Fruit fly (Drosophila melanogaster) whole organism, embryonic: ENCODE data around the gene Sf3b6.

Experiments used
- B-H2 ChIP-seq: fragments of 200-800 bp; sonication (Bioruptor generic); optimal IDR thresholded peaks from 2 replicates; lab custom pipeline; 2018; ENCODE audit warnings: missing biosample characterization, mild to moderate bottlenecking, missing genetic modification characterization
- Bdp1 ChIP-seq: fragments of 200-800 bp; sonication (Bioruptor generic); optimal IDR thresholded peaks from 3 replicates; lab custom pipeline; 2016; ENCODE audit warnings: missing biosample characterization, missing genetic modification characterization
- CG1024 ChIP-seq: fragments of 200-800 bp; sonication (Bioruptor generic); IDR thresholded peaks from 2 replicates; pipeline ENCODE4 v1.3.6; 2022; ENCODE audit warnings: missing biosample characterization, missing genetic modification characterization
- CG10274 ChIP-seq: fragments of 200-800 bp; sonication (Bioruptor generic); optimal IDR thresholded peaks from 3 replicates; lab custom pipeline; 2017; ENCODE audit warnings: missing biosample characterization, mild to moderate bottlenecking, missing genetic modification characterization
- CG13123 ChIP-seq: fragments of 200-800 bp; sonication (Bioruptor generic); optimal IDR thresholded peaks from 2 replicates; lab custom pipeline; 2016; ENCODE audit warnings: missing biosample characterization, missing genetic modification characterization
- CG15073 ChIP-seq: fragments of 200-800 bp; sonication (Bioruptor generic); optimal IDR thresholded peaks from 2 replicates; lab custom pipeline; 2016; ENCODE audit warnings: missing biosample characterization, missing genetic modification characterization
- CG1529 ChIP-seq: fragments of 200-800 bp; sonication (Bioruptor generic); optimal IDR thresholded peaks from 3 replicates; lab custom pipeline; 2018; ENCODE audit warnings: missing biosample characterization, missing genetic modification characterization
- CG15601 ChIP-seq: fragments of 200-800 bp; sonication (Bioruptor generic); optimal IDR thresholded peaks from 3 replicates; lab custom pipeline; 2019; ENCODE audit warnings: missing biosample characterization, mild to moderate bottlenecking, missing genetic modification characterization, moderate library complexity
- CG17912 ChIP-seq: fragments of 200-800 bp; sonication (Bioruptor generic); optimal IDR thresholded peaks from 2 replicates; lab custom pipeline; 2018; ENCODE audit warnings: missing biosample characterization, mild to moderate bottlenecking, missing genetic modification characterization
- CG2120 ChIP-seq: fragments of 200-800 bp; sonication (Bioruptor generic); optimal IDR thresholded peaks from 3 replicates; lab custom pipeline; 2016; ENCODE audit warnings: missing biosample characterization, missing genetic modification characterization
- CG2129 ChIP-seq: fragments of 200-800 bp; sonication (Bioruptor generic); IDR thresholded peaks from 2 replicates; pipeline ENCODE4 v1.3.6; 2022; ENCODE audit warnings: missing biosample characterization, missing genetic modification characterization; ENCODE audit not compliant: partially characterized antibody
- CG31365 ChIP-seq: fragments of 200-800 bp; sonication (Bioruptor generic); optimal IDR thresholded peaks from 2 replicates; lab custom pipeline; 2018; ENCODE audit warnings: missing biosample characterization, mild to moderate bottlenecking, missing genetic modification characterization
- CG32772 ChIP-seq: fragments of 200-800 bp; sonication (Bioruptor generic); IDR thresholded peaks from 2 replicates; pipeline ENCODE4 v1.3.6; 2022; ENCODE audit warnings: missing biosample characterization, missing genetic modification characterization
- CG34422 ChIP-seq: fragments of 200-800 bp; sonication (Bioruptor generic); IDR thresholded peaks from 3 replicates; pipeline ENCODE4 v1.3.6; 2022; ENCODE audit warnings: missing biosample characterization, missing genetic modification characterization
- CG3726 ChIP-seq: fragments of 200-800 bp; sonication (Bioruptor generic); IDR thresholded peaks from 3 replicates; pipeline ENCODE4, ENCODE4 v1.3.6; 2022; ENCODE audit warnings: missing biosample characterization, missing genetic modification characterization
- CG4282 ChIP-seq: fragments of 200-800 bp; sonication (Bioruptor generic); optimal IDR thresholded peaks from 2 replicates; lab custom pipeline; 2016; ENCODE audit warnings: missing biosample characterization, missing genetic modification characterization
- CG4617 ChIP-seq: fragments of 200-800 bp; sonication (Bioruptor generic); optimal IDR thresholded peaks from 3 replicates; lab custom pipeline; 2016; ENCODE audit warnings: missing biosample characterization, missing genetic modification characterization, borderline replicate concordance
- CG5245 ChIP-seq: fragments of 200-800 bp; sonication (Bioruptor generic); optimal IDR thresholded peaks from 3 replicates; lab custom pipeline; 2016; ENCODE audit warnings: missing biosample characterization, missing genetic modification characterization
- CG6272 ChIP-seq: fragments of 200-800 bp; sonication (Bioruptor generic); IDR thresholded peaks from 2 replicates; pipeline ENCODE4 v1.3.6; 2022; ENCODE audit warnings: missing biosample characterization, missing genetic modification characterization
- CG7987 ChIP-seq: fragments of 200-800 bp; sonication (Bioruptor generic); optimal IDR thresholded peaks from 2 replicates; lab custom pipeline; 2018; ENCODE audit warnings: missing biosample characterization, mild to moderate bottlenecking, missing genetic modification characterization, moderate library complexity
- CG8281 ChIP-seq: fragments of 200-800 bp; sonication (Bioruptor generic); optimal IDR thresholded peaks from 2 replicates; lab custom pipeline; 2018; ENCODE audit warnings: missing biosample characterization, mild to moderate bottlenecking, missing genetic modification characterization, moderate library complexity
- Camta ChIP-seq: fragments of 200-800 bp; sonication (Bioruptor generic); optimal IDR thresholded peaks from 2 replicates; lab custom pipeline; 2016; ENCODE audit warnings: missing biosample characterization, missing genetic modification characterization
- Dp ChIP-seq: fragments of 200-800 bp; sonication (Bioruptor generic); optimal IDR thresholded peaks from 2 replicates; lab custom pipeline; 2018; ENCODE audit warnings: missing biosample characterization, mild to moderate bottlenecking, missing genetic modification characterization, moderate library complexity
- Elba2 ChIP-seq: fragments of 200-800 bp; sonication (Bioruptor generic); optimal IDR thresholded peaks from 3 replicates; lab custom pipeline; 2016; ENCODE audit warnings: missing biosample characterization, missing genetic modification characterization
- Fer2 ChIP-seq: fragments of 200-800 bp; sonication (Bioruptor generic); optimal IDR thresholded peaks from 2 replicates; lab custom pipeline; 2018; ENCODE audit warnings: missing biosample characterization, mild to moderate bottlenecking, missing genetic modification characterization, moderate library complexity
- H15 ChIP-seq: fragments of 200-800 bp; sonication (Bioruptor generic); IDR thresholded peaks from 3 replicates; pipeline ENCODE4 v1.3.6; 2022; ENCODE audit warnings: missing biosample characterization, missing genetic modification characterization
- HLH54F ChIP-seq: fragments of 200-800 bp; sonication (Bioruptor generic); optimal IDR thresholded peaks from 3 replicates; lab custom pipeline; 2016; ENCODE audit warnings: missing biosample characterization, missing genetic modification characterization
- Hmr ChIP-seq: fragments of 200-800 bp; sonication (Bioruptor generic); optimal IDR thresholded peaks from 3 replicates; lab custom pipeline; 2017; ENCODE audit warnings: mild to moderate bottlenecking, missing biosample characterization, missing genetic modification reagents, missing genetic modification characterization
- Hr3 ChIP-seq: fragments of 200-800 bp; sonication (Bioruptor generic); optimal IDR thresholded peaks from 3 replicates; lab custom pipeline; 2016; ENCODE audit warnings: missing biosample characterization, missing genetic modification characterization
- Pdp1 ChIP-seq, 2 experiments: fragments of 200-800 bp; sonication (Bioruptor generic); optimal IDR thresholded peaks; 3 replicates each; lab custom pipeline; 2016; ENCODE audit warnings: missing biosample characterization in 2 of 2, missing genetic modification characterization in 2 of 2, mild to moderate bottlenecking in 1 of 2, moderate library complexity in 1 of 2
- Ravus ChIP-seq: fragments of 200-800 bp; sonication (Bioruptor generic); IDR thresholded peaks from 2 replicates; pipeline ENCODE4 v1.3.6; 2022; ENCODE audit warnings: missing biosample characterization, missing genetic modification characterization
- Sox100B ChIP-seq: fragments of 200-800 bp; sonication (Bioruptor generic); optimal IDR thresholded peaks from 3 replicates; lab custom pipeline; 2018; ENCODE audit warnings: missing biosample characterization, mild to moderate bottlenecking, missing genetic modification characterization
- Sry-β ChIP-seq: fragments of 200-800 bp; sonication (Bioruptor generic); optimal IDR thresholded peaks from 2 replicates; lab custom pipeline; 2018; ENCODE audit warnings: missing biosample characterization, mild to moderate bottlenecking, missing genetic modification characterization, moderate library complexity
- al ChIP-seq: fragments of 200-800 bp; sonication (Bioruptor generic); IDR thresholded peaks from 2 replicates; pipeline ENCODE4 v1.3.6; 2022; ENCODE audit warnings: missing biosample characterization, missing genetic modification characterization
- ap ChIP-seq: fragments of 200-800 bp; sonication (Bioruptor generic); IDR thresholded peaks from 2 replicates; pipeline ENCODE4 v1.3.6; 2022; ENCODE audit warnings: missing biosample characterization, missing genetic modification characterization
- btn ChIP-seq: fragments of 200-800 bp; sonication (Bioruptor generic); optimal IDR thresholded peaks from 2 replicates; lab custom pipeline; 2016; ENCODE audit warnings: missing biosample characterization, missing genetic modification characterization
- chif ChIP-seq, 2 experiments: fragments of 200-800 bp; sonication (Bioruptor generic); optimal IDR thresholded peaks; 3 replicates each; lab custom pipeline; 2016; ENCODE audit warnings: missing biosample characterization in 2 of 2, missing genetic modification characterization in 2 of 2
- grn ChIP-seq: fragments of 200-800 bp; sonication (Bioruptor generic); optimal IDR thresholded peaks from 3 replicates; lab custom pipeline; 2017; ENCODE audit warnings: missing biosample characterization, missing genetic modification characterization
- h ChIP-seq: fragments of >200 bp; optimal IDR thresholded peaks from 2 replicates; lab custom pipeline; 2017
- hbn ChIP-seq: fragments of 200-800 bp; sonication (Bioruptor generic); IDR thresholded peaks from 2 replicates; pipeline ENCODE4 v1.3.6; 2022; ENCODE audit warnings: missing biosample characterization, missing genetic modification characterization; ENCODE audit not compliant: partially characterized antibody
- ind ChIP-seq: fragments of 200-800 bp; sonication (Bioruptor generic); optimal IDR thresholded peaks from 3 replicates; lab custom pipeline; 2016; ENCODE audit warnings: missing biosample characterization, missing genetic modification characterization
- jigr1 ChIP-seq: fragments of 200-800 bp; sonication (Bioruptor generic); IDR thresholded peaks from 3 replicates; pipeline ENCODE4 v1.3.6; 2022; ENCODE audit warnings: missing biosample characterization, missing genetic modification characterization
- kay ChIP-seq: fragments of 200-800 bp; sonication (Bioruptor generic); optimal IDR thresholded peaks from 2 replicates; lab custom pipeline; 2016; ENCODE audit warnings: missing biosample characterization, missing genetic modification characterization
- nom ChIP-seq: fragments of 200-800 bp; sonication (Bioruptor generic); optimal IDR thresholded peaks from 2 replicates; lab custom pipeline; 2017; ENCODE audit warnings: missing biosample characterization, missing genetic modification characterization, mild to moderate bottlenecking, moderate library complexity, missing genetic modification reagents
- phol ChIP-seq: fragments of 200-800 bp; sonication (Bioruptor generic); optimal IDR thresholded peaks from 3 replicates; lab custom pipeline; 2018; ENCODE audit warnings: missing biosample characterization, mild to moderate bottlenecking, missing genetic modification characterization, moderate library complexity
- salm ChIP-seq: fragments of 200-800 bp; sonication (Bioruptor generic); optimal IDR thresholded peaks from 2 replicates; lab custom pipeline; 2018; ENCODE audit warnings: missing biosample characterization, mild to moderate bottlenecking, missing genetic modification characterization
- shn ChIP-seq: fragments of 200-800 bp; sonication (Bioruptor generic); optimal IDR thresholded peaks from 3 replicates; lab custom pipeline; 2016; ENCODE audit warnings: missing biosample characterization, missing genetic modification characterization
- stc ChIP-seq: fragments of 200-800 bp; sonication (Bioruptor generic); IDR thresholded peaks from 2 replicates; pipeline ENCODE4 v1.3.6; 2022; ENCODE audit warnings: missing biosample characterization, missing genetic modification characterization
- wdn ChIP-seq: fragments of 200-800 bp; sonication (Bioruptor generic); IDR thresholded peaks from 2 replicates; pipeline ENCODE4 v1.3.6; 2022; ENCODE audit warnings: missing biosample characterization, missing genetic modification characterization
- zfh2 ChIP-seq: fragments of 200-800 bp; sonication (Bioruptor generic); optimal IDR thresholded peaks from 2 replicates; lab custom pipeline; 2016; ENCODE audit warnings: missing biosample characterization, missing genetic modification characterization

The Sf3b6 gene

DNA sequence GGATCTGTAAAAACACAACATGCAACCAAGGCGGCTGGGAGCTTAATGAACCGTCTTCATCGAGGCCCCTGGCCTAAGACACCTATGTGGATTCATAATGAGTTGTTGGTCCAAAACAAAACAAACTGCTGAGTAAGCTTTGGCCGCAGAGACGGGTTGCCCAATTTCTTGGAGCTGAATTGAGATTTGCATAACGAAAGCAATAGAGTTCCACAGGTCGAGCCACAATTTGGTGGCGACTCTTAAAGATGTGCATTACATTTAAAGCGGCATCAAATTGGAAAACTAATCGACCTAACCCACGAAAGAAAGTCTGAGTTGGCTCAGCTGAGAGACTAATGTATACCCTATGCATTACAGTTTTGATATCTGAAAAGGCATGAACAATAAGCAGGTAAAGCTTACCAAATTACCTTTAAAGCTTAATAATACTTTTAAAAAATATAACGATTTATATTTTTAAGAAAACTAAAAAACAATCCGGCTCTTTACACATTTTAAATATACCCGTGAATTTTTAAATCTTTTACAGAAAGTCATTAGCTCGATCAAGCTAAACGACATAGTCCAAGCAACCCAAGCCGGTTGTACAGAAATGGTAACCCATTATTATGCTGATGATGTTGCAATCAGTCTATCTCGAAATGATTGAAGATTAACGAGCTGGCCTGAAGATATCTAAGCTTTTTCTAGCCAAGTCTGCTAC lies 35.5 kb downstream of the Sf3b6 start, which contains the start of gene CG13297 (continued):
- TF ChIP-seq CG5245 (no peak), CG17912 (GFP tag; lab: Kevin White, UChicago) (no peak), Bdp1 (GFP tag; lab: Kevin White, UChicago) (no peak), shn (GFP tag; lab: Kevin White, UChicago) (no peak), CG34422 (no peak), kay (no peak), CG8281 (peak; percentile 27), Camta (GFP tag; lab: Kevin White, UChicago) (no peak), CG15601 (tag; lab: Kevin White, UChicago) (no peak), CG1024 (no peak), salm (tag; lab: Kevin White, UChicago) (peak; percentile 18), grn (GFP tag; lab: Kevin White, UChicago) (peak; percentile 76), CG4282 (GFP tag; lab: Kevin White, UChicago) (no peak), CG31365 (tag; lab: Kevin White, UChicago) (no peak), jigr1 (peak; percentile 45; the same call in 1 of the 3 replicates), Dp (GFP tag; lab: Kevin White, UChicago) (no peak), btn (GFP tag; lab: Kevin White, UChicago) (no peak), zfh2 (GFP tag; lab: Kevin White, UChicago) (no peak), ind (GFP tag; lab: Kevin White, UChicago) (peak; percentile 45), CG1529 (GFP tag; lab: Kevin White, UChicago) (no peak), Hr3 (GFP tag; lab: Kevin White, UChicago) (peak; percentile 10), nom (GFP tag; lab: Kevin White, UChicago) (no peak), h (lab: Kevin White, UChicago) (no peak), Fer2 (tag; lab: Kevin White, UChicago) (no peak), Hmr (GFP tag; lab: Kevin White, UChicago) (peak; percentile 6), CG3726 (GFP tag; lab: Robert Waterston, UW) (no peak), CG2129 (no peak), H15 (GFP tag; lab: Robert Waterston, UW) (peak; percentile 36; the same call in 2 of the 3 replicates), B-H2 (no peak), CG10274 (no peak), CG4617 (GFP tag; lab: Kevin White, UChicago) (no peak), hbn (GFP tag; lab: Robert Waterston, UW) (no peak), wdn (no peak), Sox100B (peak; percentile 84), al (GFP tag; lab: Robert Waterston, UW) (no peak), Ravus (GFP tag; lab: Robert Waterston, UW) (no peak), CG13123 (GFP tag; lab: Kevin White, UChicago) (no peak), ap (GFP tag; lab: Robert Waterston, UW) (0 out of 2 replicates have a peak, but pooled peaks have one; percentile 14), CG15073 (GFP tag; lab: Kevin White, UChicago) (no peak), CG6272 (GFP tag; lab: Robert Waterston, UW) (no peak), Elba2 (no peak), CG7987 (GFP tag; lab: Kevin White, UChicago) (no peak), Pdp1 (GFP tag; optimal IDR thresholded peaks at IDR 0.05; lab: Kevin White, UChicago) (peak in 1 of 2 experiments; percentile 2), CG2120 (GFP tag; lab: Kevin White, UChicago) (no peak), Sry-β (GFP tag; lab: Kevin White, UChicago) (no peak), HLH54F (GFP tag; lab: Kevin White, UChicago) (no peak), CG32772 (GFP tag; lab: Robert Waterston, UW) (0 out of 2 replicates have a peak, but pooled peaks have one; percentile 14), phol (peak; percentile 75), chif (GFP tag; optimal IDR thresholded peaks at IDR 0.05; lab: Kevin White, UChicago) (peak in 1 of 2 experiments; percentile 8), stc (peak; percentile 53; the same call in 1 of the 2 replicates)
